Worm (Caenorhabditis elegans): ENCODE measurements around the gene W06G6.2.
"Not testable (repeated sequence)": the region's sequence is repeated elsewhere in the genome, so short reads cannot be mapped to it uniquely, and the experiment has no call there.

The W06G6.2 gene

ce11 chrV:16635911-16636310, 6.8 kb downstream of the W06G6.2 start, which contains the start of gene mltn-11:
Gene mltn-11, plus strand, starts transcription at chrV:16636186.
- TF ChIP-seq him-1 (tag; optimal IDR thresholded peaks at IDR 0.05) = no peak
- no peak for TF ChIP-seq W03F9.2 (tag; optimal IDR thresholded peaks at IDR 0.05)
- no peak for TF ChIP-seq dao-5 (tag; optimal IDR thresholded peaks at IDR 0.05)

DNA sequence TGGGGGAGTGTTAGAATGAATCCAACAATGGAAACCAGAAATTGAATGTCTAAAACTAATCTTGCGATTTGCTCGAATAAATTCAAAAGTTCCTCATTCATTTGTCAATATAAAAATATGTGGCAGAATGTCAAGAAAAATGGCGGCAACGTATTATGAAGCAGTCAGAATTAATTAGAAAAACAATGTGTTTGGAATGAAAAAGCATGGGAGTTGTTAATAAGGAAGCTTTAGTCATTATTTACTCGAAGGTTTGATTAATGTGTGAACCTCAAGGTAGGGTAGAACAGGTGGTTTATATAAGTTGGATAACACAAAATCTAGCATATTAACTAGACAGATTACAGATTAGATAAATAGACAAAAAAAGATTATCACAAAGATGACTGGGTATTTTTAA, 9.1 kb downstream of the W06G6.2 start, which contains the start of gene srw-76:
Gene srw-76, minus strand, starts transcription at position 101 of the 400 bp plus-strand sequence.
- TF ChIP-seq him-1 (tag; optimal IDR thresholded peaks at IDR 0.05) (no peak), W03F9.2 (tag; optimal IDR thresholded peaks at IDR 0.05) (no peak), dao-5 (tag; optimal IDR thresholded peaks at IDR 0.05) (no peak)

DNA sequence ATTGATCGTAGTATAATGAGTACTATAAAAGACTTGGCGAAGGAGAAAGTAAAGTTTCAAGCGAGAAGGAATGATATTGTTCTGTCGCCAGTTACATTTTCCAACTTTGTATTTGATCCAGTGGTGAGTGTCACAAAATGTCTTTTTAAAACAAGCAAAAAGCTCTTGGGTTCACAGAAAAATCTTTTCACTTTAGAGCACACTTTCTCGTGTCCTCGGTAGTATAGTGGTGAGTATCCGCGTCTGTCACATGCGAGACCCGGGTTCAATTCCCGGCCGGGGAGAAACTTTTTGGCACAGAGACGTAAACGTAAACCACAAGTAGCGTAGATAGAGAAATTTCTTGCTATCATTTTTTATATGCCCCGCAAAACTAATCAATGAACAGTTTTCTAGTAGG, 11.3 kb downstream of the W06G6.2 start:
- TF ChIP-seq him-1 (tag; optimal IDR thresholded peaks at IDR 0.05) (no peak), dao-5 (tag; optimal IDR thresholded peaks at IDR 0.05) (no peak), W03F9.2 (tag; optimal IDR thresholded peaks at IDR 0.05) (no peak)

DNA sequence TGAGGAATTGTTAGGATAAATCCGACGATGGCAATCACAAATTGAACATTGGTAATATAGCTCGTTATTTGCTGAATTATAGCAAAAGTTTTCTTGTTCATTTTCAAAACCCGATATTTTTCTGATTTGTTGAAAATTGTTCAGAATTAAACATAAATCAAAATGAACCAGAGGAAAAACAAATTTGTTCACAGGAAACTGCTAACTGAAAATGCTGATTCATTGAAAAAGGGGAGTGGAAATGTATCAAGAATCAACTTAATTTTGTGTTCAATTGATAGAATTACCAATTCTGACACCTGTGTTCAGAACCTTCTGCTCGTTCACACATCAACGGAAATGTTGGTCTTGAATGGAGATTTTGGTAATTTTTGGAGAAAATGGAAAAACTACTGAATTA, 14.5 kb downstream of the W06G6.2 start, which contains the start of gene srw-77:
Gene srw-77, minus strand, starts transcription at position 101 of the 400 bp plus-strand sequence.
- TF ChIP-seq him-1 (tag; optimal IDR thresholded peaks at IDR 0.05) (no peak), W03F9.2 (tag; optimal IDR thresholded peaks at IDR 0.05) (no peak), dao-5 (tag; optimal IDR thresholded peaks at IDR 0.05) (no peak)

DNA sequence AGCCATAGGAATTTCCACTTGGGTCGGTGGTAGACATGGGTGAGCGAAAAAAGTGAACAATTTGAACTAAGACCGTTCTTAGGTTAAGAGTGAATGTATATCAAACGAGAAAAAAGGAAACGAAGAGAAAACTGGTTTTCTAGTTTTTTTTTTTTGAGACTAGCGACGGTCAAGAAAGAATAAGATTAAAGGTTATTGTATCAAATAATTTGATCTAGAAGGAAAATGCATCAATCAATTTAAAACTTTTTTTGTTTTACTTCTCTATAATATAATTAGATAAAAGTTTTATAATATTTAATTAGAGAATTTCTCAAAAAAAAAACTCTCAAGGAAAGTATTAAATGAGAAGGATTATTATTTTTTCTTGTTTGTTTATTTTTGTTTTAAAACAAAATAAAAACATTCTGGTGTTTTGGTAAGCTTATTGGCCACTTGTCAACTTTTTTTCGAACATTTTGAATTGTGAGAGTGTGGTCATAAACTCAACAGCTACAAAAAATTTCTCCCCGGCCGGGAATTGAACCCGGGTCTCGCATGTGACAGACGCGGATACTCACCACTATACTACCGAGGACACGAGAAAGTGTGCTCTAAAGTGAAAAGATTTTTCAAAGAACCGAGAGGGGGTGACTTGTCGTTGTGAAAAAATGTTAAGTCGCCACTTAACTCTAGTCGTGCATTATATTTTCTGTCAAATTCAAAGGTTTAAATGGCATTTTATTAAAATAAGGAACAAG, 16.3 kb downstream of the W06G6.2 start, which contains the start of gene W06G6.17:
Gene W06G6.17, minus strand, starts transcription at position 51 of the 740 bp plus-strand sequence.
- TF ChIP-seq dao-5 (tag; optimal IDR thresholded peaks at IDR 0.05) (no peak), W03F9.2 (tag; optimal IDR thresholded peaks at IDR 0.05) (no peak), him-1 (tag; optimal IDR thresholded peaks at IDR 0.05) (no peak)

- TF ChIP-seq W03F9.2 (tag; optimal IDR thresholded peaks at IDR 0.05) (no peak), dao-5 (tag; optimal IDR thresholded peaks at IDR 0.05) (no peak)
Measured at ce11 chrV:16646372-16646771, 17.3 kb downstream of the W06G6.2 start, which contains the start of gene W06G6.9. Gene W06G6.9, minus strand, starts transcription at chrV:16646472.

DNA sequence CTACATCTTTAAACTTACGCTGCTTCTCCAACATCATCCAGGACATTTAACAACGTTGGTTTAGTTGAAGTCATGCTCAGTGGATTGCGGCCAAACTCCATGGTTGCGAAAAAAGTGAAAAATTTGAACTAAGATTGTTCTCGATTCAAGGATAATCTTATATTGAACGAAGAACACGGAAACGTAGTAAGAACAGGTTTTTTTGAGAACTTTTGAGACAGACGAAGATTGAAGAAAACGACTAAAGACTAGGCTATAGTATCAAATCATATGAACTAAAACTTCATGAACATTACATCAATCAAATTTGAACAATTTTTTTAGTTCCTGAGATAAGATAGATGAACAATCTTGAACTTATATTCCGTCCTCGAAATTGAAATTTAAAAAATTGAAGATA, 18.0 kb downstream of the W06G6.2 start, which contains the start of gene W06G6.10:
Gene W06G6.10, minus strand, starts transcription at position 101 of the 400 bp plus-strand sequence.
- TF ChIP-seq him-1 (tag; optimal IDR thresholded peaks at IDR 0.05) (no peak), dao-5 (tag; optimal IDR thresholded peaks at IDR 0.05) (no peak), W03F9.2 (tag; optimal IDR thresholded peaks at IDR 0.05) (no peak)

- no peak for TF ChIP-seq dao-5 (tag; optimal IDR thresholded peaks at IDR 0.05)
- TF ChIP-seq W03F9.2 (tag; optimal IDR thresholded peaks at IDR 0.05) = no peak
- no peak for TF ChIP-seq him-1 (tag; optimal IDR thresholded peaks at IDR 0.05)
Measured at ce11 chrV:16648317-16649018, 19.4 kb downstream of the W06G6.2 start, which contains the start of gene W06G6.20. Gene W06G6.20, minus strand, starts transcription at chrV:16648367.

ce11 chrV:16649200-16649599, 20.1 kb downstream of the W06G6.2 start, which contains the start of gene W06G6.11:
Gene W06G6.11, minus strand, starts transcription at chrV:16649300.
- not testable (repeated sequence) for TF ChIP-seq W03F9.2, him-1, dao-5 (tag; optimal IDR thresholded peaks at IDR 0.05)

DNA sequence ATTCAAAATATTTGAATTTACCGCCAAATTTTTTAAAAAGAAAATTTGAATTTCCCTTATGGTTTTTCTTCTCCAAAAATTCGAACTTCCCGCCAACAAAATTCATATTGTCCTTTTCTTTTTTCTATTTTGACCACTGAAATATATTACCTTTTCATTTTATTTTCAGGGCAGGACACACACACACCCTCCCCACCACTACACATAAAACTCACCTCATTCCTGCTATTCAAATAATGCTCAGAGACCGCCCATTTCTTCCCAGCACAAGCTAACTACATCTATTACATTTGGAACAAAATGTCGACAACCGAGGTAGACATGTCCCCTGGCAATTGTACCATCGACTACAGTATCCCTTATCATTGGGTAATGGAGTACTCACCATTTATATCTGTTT, 25.2 kb downstream of the W06G6.2 start, which contains the start of gene W06G6.15:
Gene W06G6.15, plus strand, starts transcription at position 301 of the 400 bp plus-strand sequence.
- TF ChIP-seq W03F9.2, him-1, dao-5 (tag; optimal IDR thresholded peaks at IDR 0.05): not testable (repeated sequence)

DNA sequence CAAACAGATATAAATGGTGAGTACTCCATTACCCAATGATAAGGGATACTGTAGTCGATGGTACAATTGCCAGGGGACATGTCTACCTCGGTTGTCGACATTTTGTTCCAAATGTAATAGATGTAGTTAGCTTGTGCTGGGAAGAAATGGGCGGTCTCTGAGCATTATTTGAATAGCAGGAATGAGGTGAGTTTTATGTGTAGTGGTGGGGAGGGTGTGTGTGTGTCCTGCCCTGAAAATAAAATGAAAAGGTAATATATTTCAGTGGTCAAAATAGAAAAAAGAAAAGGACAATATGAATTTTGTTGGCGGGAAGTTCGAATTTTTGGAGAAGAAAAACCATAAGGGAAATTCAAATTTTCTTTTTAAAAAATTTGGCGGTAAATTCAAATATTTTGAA, 31.7 kb downstream of the W06G6.2 start, which contains the start of gene Y70C5B.2:
Gene Y70C5B.2, minus strand, starts transcription at position 101 of the 400 bp plus-strand sequence.
- TF ChIP-seq dao-5, him-1, W03F9.2 (tag; optimal IDR thresholded peaks at IDR 0.05): not testable (repeated sequence)

DNA sequence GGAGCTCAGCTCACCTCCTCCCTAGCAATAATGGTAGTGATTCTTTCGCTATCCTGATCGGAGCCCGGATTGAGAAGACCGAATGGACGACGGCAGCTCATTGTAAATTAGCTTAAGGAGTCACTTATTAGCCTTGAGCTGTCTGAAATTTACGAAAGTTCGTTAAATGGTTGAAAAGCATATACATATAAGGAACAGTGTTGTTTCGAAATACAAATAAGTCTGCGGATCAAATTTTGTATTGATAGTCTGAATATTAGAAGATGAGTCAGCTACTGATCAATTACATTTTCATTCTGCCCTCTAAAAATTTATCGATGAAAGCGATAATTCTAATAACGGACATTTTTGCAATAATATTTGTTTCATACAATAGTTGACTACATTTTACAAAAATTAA, 37.6 kb downstream of the W06G6.2 start, which contains the start of gene F14F8.14:
Gene F14F8.14, minus strand, starts transcription at position 101 of the 400 bp plus-strand sequence.
- no peak for TF ChIP-seq W03F9.2 (tag; optimal IDR thresholded peaks at IDR 0.05)
- no peak for TF ChIP-seq dao-5 (tag; optimal IDR thresholded peaks at IDR 0.05)
- TF ChIP-seq him-1 (tag; optimal IDR thresholded peaks at IDR 0.05) = no peak

DNA sequence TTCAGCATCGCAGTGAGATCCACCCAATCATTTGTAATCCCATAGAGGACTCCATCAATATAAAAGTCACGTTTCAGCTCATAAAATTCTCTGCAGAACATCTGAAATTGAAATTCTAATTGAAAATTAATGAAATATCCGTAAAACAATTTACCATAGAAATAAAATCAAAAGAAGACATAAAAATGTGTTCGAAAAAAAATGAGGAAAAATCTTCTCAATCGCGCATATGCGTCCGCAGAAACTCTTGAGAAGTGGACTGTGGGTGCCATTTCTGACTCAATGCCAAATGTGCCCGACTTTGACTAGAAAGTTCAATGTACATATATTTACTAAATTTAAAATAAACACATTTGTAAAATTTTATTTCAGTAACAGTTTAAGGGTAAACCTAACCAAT, 39.4 kb downstream of the W06G6.2 start, which contains the start of gene F14F8.9:
Gene F14F8.9, minus strand, starts transcription at position 101 of the 400 bp plus-strand sequence.
- no peak for TF ChIP-seq dao-5 (tag; optimal IDR thresholded peaks at IDR 0.05)
- no peak for TF ChIP-seq W03F9.2 (tag; optimal IDR thresholded peaks at IDR 0.05)
- no peak for TF ChIP-seq him-1 (tag; optimal IDR thresholded peaks at IDR 0.05)
